ENCODE assay signal across 5 worm cellular contexts in genomic region chrX:8158975-8159813, ce11.
TF ChIP-seq lines count a peak whose summit lies in the region.

TSS of gene hil-3 (plus strand) at chrX:8159169.

TF ChIP-seq in whole organism, L1 larva, 84 proteins besides CTCF, POLR2A, EP300 and RAD21 (continues in another document):
- no peak for TF ChIP-seq ceh-63 (GFP tag; optimal IDR thresholded peaks at IDR 0.05; lab: Kevin White, UChicago)
- no peak for TF ChIP-seq pag-3 (tag; optimal IDR thresholded peaks at IDR 0.05; lab: Kevin White, UChicago; ENCODE audit: borderline replicate concordance, insufficient read depth)
- no peak for TF ChIP-seq F16B12.6 (tag; optimal IDR thresholded peaks at IDR 0.05; lab: Kevin White, UChicago)
- no peak for TF ChIP-seq aly-2 (tag; optimal IDR thresholded peaks at IDR 0.05; lab: Kevin White, UChicago)
- TF ChIP-seq skn-1 (tag; optimal IDR thresholded peaks at IDR 0.05; lab: Kevin White, UChicago) = no peak
- TF ChIP-seq vab-15 (tag; optimal IDR thresholded peaks at IDR 0.05; lab: Kevin White, UChicago) = no peak
- TF ChIP-seq pax-3 (tag; optimal IDR thresholded peaks at IDR 0.05; lab: Kevin White, UChicago) = no peak
- peak; percentile 40 for TF ChIP-seq nhr-19 (GFP tag; conservative IDR thresholded peaks at IDR 0.05; lab: Robert Waterston, UW)
- TF ChIP-seq dpl-1 (GFP tag; optimal IDR thresholded peaks at IDR 0.05; lab: Kevin White, UChicago) = no peak
- TF ChIP-seq C34B4.2 (tag; optimal IDR thresholded peaks at IDR 0.05; lab: Kevin White, UChicago) = no peak
- TF ChIP-seq nhr-237 (tag; optimal IDR thresholded peaks at IDR 0.05; lab: Kevin White, UChicago) = no peak
- TF ChIP-seq nhr-76 (tag; optimal IDR thresholded peaks at IDR 0.05; lab: Kevin White, UChicago) = no peak
- peak; percentile 54 for TF ChIP-seq unc-86 (tag; optimal IDR thresholded peaks at IDR 0.05; lab: Kevin White, UChicago)
- TF ChIP-seq unc-62 (GFP tag; optimal IDR thresholded peaks at IDR 0.05; lab: Kevin White, UChicago) = no peak
- peak; percentile 9 for TF ChIP-seq jun-1 (tag; optimal IDR thresholded peaks at IDR 0.05; lab: Kevin White, UChicago)
- TF ChIP-seq tlp-1 (tag; optimal IDR thresholded peaks at IDR 0.05; lab: Kevin White, UChicago) = no peak
- no peak for TF ChIP-seq irx-1 (tag; optimal IDR thresholded peaks at IDR 0.05; lab: Kevin White, UChicago)
- TF ChIP-seq ceh-88 (GFP tag; IDR thresholded peaks at IDR 0.05; lab: Robert Waterston, UW) = no peak
- TF ChIP-seq isw-1 (GFP tag; IDR thresholded peaks at IDR 0.05; lab: Robert Waterston, UW) = no peak

TF ChIP-seq in whole organism, L3 larva, 47 proteins besides CTCF, POLR2A, EP300 and RAD21:
- peak; percentile 20 for TF ChIP-seq sea-2 (GFP tag; optimal IDR thresholded peaks at IDR 0.05; lab: Kevin White, UChicago)
- TF ChIP-seq nfya-1 (tag; optimal IDR thresholded peaks at IDR 0.05; lab: Kevin White, UChicago; ENCODE audit: insufficient read depth) = peak; percentile 34
- TF ChIP-seq ama-1 (optimal IDR thresholded peaks at IDR 0.05; lab: Kevin White, UChicago) = peak; percentile 14
- no peak for TF ChIP-seq ztf-4 (tag; optimal IDR thresholded peaks at IDR 0.05; lab: Kevin White, UChicago)
- no peak for TF ChIP-seq nhr-237 (tag; optimal IDR thresholded peaks at IDR 0.05; lab: Kevin White, UChicago)
- peak; percentile 12 for TF ChIP-seq pha-4 (tag; optimal IDR thresholded peaks at IDR 0.05; lab: Kevin White, UChicago)
- peak; percentile 56 for TF ChIP-seq lin-39 (tag; optimal IDR thresholded peaks at IDR 0.05; lab: Kevin White, UChicago)

TF ChIP-seq in whole organism, early embryonic, 17 proteins besides CTCF, POLR2A, EP300 and RAD21:
- TF ChIP-seq pes-1 (GFP tag; IDR thresholded peaks at IDR 0.05; lab: Robert Waterston, UW) = peak; percentile 42; the same call in 1 of the 2 replicates
- peak; percentile 81 for TF ChIP-seq sea-1 (GFP tag; conservative IDR thresholded peaks at IDR 0.05; lab: Robert Waterston, UW)
- no peak for TF ChIP-seq hmbx-1 (tag; optimal IDR thresholded peaks at IDR 0.05; lab: Kevin White, UChicago)
- no peak for TF ChIP-seq ets-7 (tag; optimal IDR thresholded peaks at IDR 0.05; lab: Kevin White, UChicago)
- TF ChIP-seq flt-1 (GFP tag; IDR thresholded peaks at IDR 0.05; lab: Robert Waterston, UW) = no peak
- peak; percentile 3 for TF ChIP-seq F13C5.2 (tag; optimal IDR thresholded peaks at IDR 0.05; lab: Kevin White, UChicago)
- TF ChIP-seq aly-1 (tag; optimal IDR thresholded peaks at IDR 0.05; lab: Kevin White, UChicago) = peak; percentile 21
- TF ChIP-seq B0310.2 (tag; optimal IDR thresholded peaks at IDR 0.05; lab: Kevin White, UChicago) = peak; percentile 69
- 0 out of 2 replicates have a peak, but pooled peaks have one; percentile 19 for TF ChIP-seq tbx-37 (GFP tag; conservative IDR thresholded peaks at IDR 0.05; lab: Robert Waterston, UW)
- TF ChIP-seq ceh-36 (tag; optimal IDR thresholded peaks at IDR 0.05; lab: Kevin White, UChicago) = peak; percentile 55
- 0 out of 2 replicates have a peak, but pooled peaks have one; percentile 37 for TF ChIP-seq tbx-11 (GFP tag; IDR thresholded peaks at IDR 0.05; lab: Robert Waterston, UW)
- TF ChIP-seq tra-4 (tag; optimal IDR thresholded peaks at IDR 0.05; lab: Kevin White, UChicago) = no peak
- TF ChIP-seq ama-1 (optimal IDR thresholded peaks at IDR 0.05; lab: Kevin White, UChicago) = peak; percentile 97
- TF ChIP-seq scrt-1 (GFP tag; IDR thresholded peaks at IDR 0.05; lab: Robert Waterston, UW) = 0 out of 2 replicates have a peak, but pooled peaks have one; percentile 14
- no peak for TF ChIP-seq hnd-1 (tag; optimal IDR thresholded peaks at IDR 0.05; lab: Kevin White, UChicago)
- no peak for TF ChIP-seq ceh-13 (GFP tag; optimal IDR thresholded peaks at IDR 0.05; lab: Kevin White, UChicago)
- TF ChIP-seq hmg-4 (GFP tag; optimal IDR thresholded peaks at IDR 0.05; lab: Kevin White, UChicago) = peak; percentile 54

TF ChIP-seq in whole organism, midembryonic, 9 proteins besides CTCF, POLR2A, EP300 and RAD21:
- no peak for TF ChIP-seq T22C8.4 (GFP tag; IDR thresholded peaks at IDR 0.05; lab: Robert Waterston, UW)
- TF ChIP-seq ztf-23 (GFP tag; IDR thresholded peaks at IDR 0.05; lab: Robert Waterston, UW) = 0 out of 2 replicates have a peak, but pooled peaks have one; percentile 33
- TF ChIP-seq ref-1 (GFP tag; conservative IDR thresholded peaks at IDR 0.05; lab: Robert Waterston, UW) = no peak
- no peak for TF ChIP-seq tab-1 (GFP tag; IDR thresholded peaks at IDR 0.05; lab: Robert Waterston, UW)
- TF ChIP-seq med-1 (GFP tag; optimal IDR thresholded peaks at IDR 0.05; lab: Kevin White, UChicago; ENCODE audit: insufficient read depth) = no peak
- TF ChIP-seq ztf-29 (GFP tag; IDR thresholded peaks at IDR 0.05; lab: Robert Waterston, UW) = no peak; the same call in 1 of the 2 replicates
- TF ChIP-seq klf-2 (GFP tag; conservative IDR thresholded peaks at IDR 0.05; lab: Robert Waterston, UW) = 0 out of 2 replicates have a peak, but pooled peaks have one; percentile 36
- TF ChIP-seq flt-1 (GFP tag; IDR thresholded peaks at IDR 0.05; lab: Robert Waterston, UW) = no peak
- peak; percentile 15 for TF ChIP-seq cog-1 (tag; optimal IDR thresholded peaks at IDR 0.05; lab: Kevin White, UChicago)

TF ChIP-seq in whole organism, young adult, 124 proteins besides CTCF, POLR2A, EP300 and RAD21 (continues in another document):
- TF ChIP-seq F49E8.2 (tag; optimal IDR thresholded peaks at IDR 0.05; lab: Kevin White, UChicago; ENCODE audit: insufficient read depth) = no peak
- no peak for TF ChIP-seq Y56A3A.18 (GFP tag; IDR thresholded peaks at IDR 0.05; lab: Robert Waterston, UW)
- no peak for TF ChIP-seq ekl-4 (GFP tag; IDR thresholded peaks at IDR 0.05; lab: Robert Waterston, UW)
- no peak for TF ChIP-seq T07F8.4 (tag; optimal IDR thresholded peaks at IDR 0.05; lab: Kevin White, UChicago)
- TF ChIP-seq dox-1 (GFP tag; IDR thresholded peaks at IDR 0.05; lab: Robert Waterston, UW) = no peak
- TF ChIP-seq athp-1 (tag; optimal IDR thresholded peaks at IDR 0.05; lab: Kevin White, UChicago) = no peak
- TF ChIP-seq ztf-6 (GFP tag; IDR thresholded peaks at IDR 0.05; lab: Robert Waterston, UW) = no peak
- TF ChIP-seq Y53G8AR.9 (GFP tag; conservative IDR thresholded peaks at IDR 0.05; lab: Robert Waterston, UW) = no peak
- no peak for TF ChIP-seq cebp-2 (GFP tag; IDR thresholded peaks at IDR 0.05; lab: Robert Waterston, UW)
- TF ChIP-seq ztf-18 (tag; optimal IDR thresholded peaks at IDR 0.05; lab: Kevin White, UChicago) = no peak
- TF ChIP-seq fkh-3 (tag; optimal IDR thresholded peaks at IDR 0.05; lab: Kevin White, UChicago) = no peak
- no peak for TF ChIP-seq sptf-2 (GFP tag; optimal IDR thresholded peaks at IDR 0.05; lab: Kevin White, UChicago)
- peak; percentile 43; the same call in 1 of the 2 replicates for TF ChIP-seq pbrm-1 (GFP tag; IDR thresholded peaks at IDR 0.05; lab: Robert Waterston, UW)
- no peak for TF ChIP-seq tlf-1 (GFP tag; optimal IDR thresholded peaks at IDR 0.05; lab: Kevin White, UChicago)
- peak; percentile 32; the same call in 1 of the 2 replicates for TF ChIP-seq egrh-3 (GFP tag; IDR thresholded peaks at IDR 0.05; lab: Robert Waterston, UW)
- no peak for TF ChIP-seq nhr-27 (tag; optimal IDR thresholded peaks at IDR 0.05; lab: Kevin White, UChicago)
- peak; percentile 98 for TF ChIP-seq F39B2.1 (GFP tag; IDR thresholded peaks at IDR 0.05; lab: Robert Waterston, UW)
- TF ChIP-seq snpc-4 (GFP tag; optimal IDR thresholded peaks at IDR 0.05; lab: Kevin White, UChicago) = no peak
- no peak for TF ChIP-seq snpc-4 (tag; optimal IDR thresholded peaks at IDR 0.05; lab: Kevin White, UChicago)
- TF ChIP-seq lin-54 (GFP tag; optimal IDR thresholded peaks at IDR 0.05; lab: Kevin White, UChicago) = no peak
- TF ChIP-seq zfh-2 (GFP tag; conservative IDR thresholded peaks at IDR 0.05; lab: Robert Waterston, UW) = peak; percentile 64
- no peak for TF ChIP-seq atf-7 (tag; optimal IDR thresholded peaks at IDR 0.05; lab: Kevin White, UChicago)
- no peak for TF ChIP-seq B0019.2 (GFP tag; conservative IDR thresholded peaks at IDR 0.05; lab: Robert Waterston, UW)
- no peak for TF ChIP-seq hlh-26 (GFP tag; conservative IDR thresholded peaks at IDR 0.05; lab: Robert Waterston, UW)
- no peak for TF ChIP-seq C17E4.6 (GFP tag; IDR thresholded peaks at IDR 0.05; lab: Robert Waterston, UW)
- 0 out of 2 replicates have a peak, but pooled peaks have one; percentile 5 for TF ChIP-seq ztf-25 (GFP tag; IDR thresholded peaks at IDR 0.05; lab: Robert Waterston, UW)
- no peak for TF ChIP-seq F10E7.11 (tag; optimal IDR thresholded peaks at IDR 0.05; lab: Kevin White, UChicago)
- no peak for TF ChIP-seq him-1 (tag; optimal IDR thresholded peaks at IDR 0.05; lab: Kevin White, UChicago)
- TF ChIP-seq F23B12.7 (tag; optimal IDR thresholded peaks at IDR 0.05; lab: Kevin White, UChicago; ENCODE audit: insufficient read depth) = no peak
- no peak for TF ChIP-seq ztf-26 (tag; optimal IDR thresholded peaks at IDR 0.05; lab: Kevin White, UChicago)
- TF ChIP-seq K11D2.4 (GFP tag; IDR thresholded peaks at IDR 0.05; lab: Robert Waterston, UW) = no peak
- no peak for TF ChIP-seq unc-62 (GFP tag; optimal IDR thresholded peaks at IDR 0.05; lab: Kevin White, UChicago)
- no peak for TF ChIP-seq efl-1 (GFP tag; optimal IDR thresholded peaks at IDR 0.05; lab: Kevin White, UChicago)
- no peak for TF ChIP-seq hmg-1.2 (GFP tag; IDR thresholded peaks at IDR 0.05; lab: Robert Waterston, UW)
- TF ChIP-seq chd-7 (tag; optimal IDR thresholded peaks at IDR 0.05; lab: Kevin White, UChicago) = no peak
- TF ChIP-seq ztf-22 (GFP tag; optimal IDR thresholded peaks at IDR 0.05; lab: Kevin White, UChicago) = no peak
- peak; percentile 29 for TF ChIP-seq tbp1 (GFP tag; optimal IDR thresholded peaks at IDR 0.05; lab: Kevin White, UChicago)
- no peak for TF ChIP-seq F33H1.4 (GFP tag; IDR thresholded peaks at IDR 0.05; lab: Robert Waterston, UW)
- 0 out of 2 replicates have a peak, but pooled peaks have one; percentile 17 for TF ChIP-seq nhr-120 (GFP tag; IDR thresholded peaks at IDR 0.05; lab: Robert Waterston, UW)
- no peak for TF ChIP-seq hmg-20 (GFP tag; IDR thresholded peaks at IDR 0.05; lab: Robert Waterston, UW)
- no peak for TF ChIP-seq B0336.3 (GFP tag; IDR thresholded peaks at IDR 0.05; lab: Robert Waterston, UW)
- no peak for TF ChIP-seq F57A8.1 (GFP tag; optimal IDR thresholded peaks at IDR 0.05; lab: Kevin White, UChicago)
- no peak for TF ChIP-seq rcor-1 (GFP tag; IDR thresholded peaks at IDR 0.05; lab: Robert Waterston, UW)
- TF ChIP-seq lin-26 (GFP tag; IDR thresholded peaks at IDR 0.05; lab: Robert Waterston, UW) = no peak
- TF ChIP-seq attf-6 (GFP tag; IDR thresholded peaks at IDR 0.05; lab: Robert Waterston, UW) = no peak
- no peak for TF ChIP-seq attf-3 (GFP tag; conservative IDR thresholded peaks at IDR 0.05; lab: Robert Waterston, UW)
- TF ChIP-seq F55B11.4 (tag; optimal IDR thresholded peaks at IDR 0.05; lab: Kevin White, UChicago; ENCODE audit: borderline replicate concordance, insufficient read depth) = no peak

Comparison
In these comparisons a context has a peak if more than half of its experiments do, and no peak if none do; other contexts are left out.
1. Of the 8 proteins assayed by ChIP-seq in both whole organism, young adult and whole organism, L1 larva: peak only in whole organism, young adult: none; only in whole organism, L1 larva: ama-1 and lin-35; in both: none; in neither: 5; mixed calls (peak in some experiments, not most) for 1.